Fruit fly (Drosophila melanogaster) whole organism, prepupa: Measurements from ENCODE around the gene CG13063.

Experiments used
- CG7368 ChIP-seq: fragments of 200-800 bp; sonication (Bioruptor generic); optimal IDR thresholded peaks from 3 replicates; lab custom pipeline; 2016; ENCODE audit warnings: missing biosample characterization, missing genetic modification characterization
- CG8319 ChIP-seq: fragments of 200-800 bp; sonication (Bioruptor generic); optimal IDR thresholded peaks from 3 replicates; lab custom pipeline; 2016; ENCODE audit warnings: missing biosample characterization, missing genetic modification characterization
- CG9139 ChIP-seq: fragments of 200-800 bp; sonication (Bioruptor generic); optimal IDR thresholded peaks from 3 replicates; lab custom pipeline; 2017; ENCODE audit warnings: missing biosample characterization, mild to moderate bottlenecking, missing genetic modification characterization
- Smox ChIP-seq: fragments of 200-800 bp; sonication (Bioruptor generic); optimal IDR thresholded peaks from 3 replicates; lab custom pipeline; 2016; ENCODE audit warnings: missing biosample characterization, missing genetic modification characterization
- fd85E ChIP-seq: fragments of 200-800 bp; sonication (Bioruptor generic); optimal IDR thresholded peaks from 3 replicates; lab custom pipeline; 2016; ENCODE audit warnings: missing biosample characterization, missing genetic modification characterization
- net ChIP-seq: fragments of 200-800 bp; sonication (Bioruptor generic); optimal IDR thresholded peaks from 3 replicates; lab custom pipeline; 2016; ENCODE audit warnings: missing biosample characterization, missing genetic modification characterization

- TF ChIP-seq net (GFP tag; lab: Kevin White, UChicago): no peak
- TF ChIP-seq Smox (GFP tag; lab: Kevin White, UChicago): no peak
- TF ChIP-seq CG7368: no peak
- no peak for TF ChIP-seq CG8319 (GFP tag; lab: Kevin White, UChicago)
- no peak for TF ChIP-seq fd85E (GFP tag; lab: Kevin White, UChicago)
- TF ChIP-seq CG9139 (GFP tag; lab: Kevin White, UChicago): no peak
Observed at dm6 chr3L:16285346-16285911, 21.0 kb upstream of the CG13063 start, which contains the start of gene CG13047.
